Fruit fly (Drosophila melanogaster) whole organism, embryonic: Measurements from ENCODE around the gene papi.
A peak's percentile ranks its signal among the peaks of the same experiment; 100 is the strongest.

Experiments
- CG10267 ChIP-seq: fragments of 200-800 bp; sonication (Bioruptor generic); optimal IDR thresholded peaks from 2 replicates; lab custom pipeline; 2018; ENCODE audit warnings: missing biosample characterization, mild to moderate bottlenecking, missing genetic modification characterization, moderate library complexity
- CG11085 ChIP-seq: fragments of 200-800 bp; sonication (Bioruptor generic); IDR thresholded peaks from 2 replicates; pipeline ENCODE4 v1.3.6; 2022; ENCODE audit warnings: missing biosample characterization, missing genetic modification characterization
- CG12071 ChIP-seq: fragments of 200-800 bp; sonication (Bioruptor generic); optimal IDR thresholded peaks from 3 replicates; lab custom pipeline; 2018; ENCODE audit warnings: missing biosample characterization, mild to moderate bottlenecking, missing genetic modification characterization
- CG12391 ChIP-seq: fragments of 200-800 bp; sonication (Bioruptor generic); optimal IDR thresholded peaks from 3 replicates; lab custom pipeline; 2018; ENCODE audit warnings: missing biosample characterization, mild to moderate bottlenecking, missing genetic modification characterization, moderate library complexity
- CG13894 ChIP-seq: fragments of 200-800 bp; sonication (Bioruptor generic); optimal IDR thresholded peaks from 3 replicates; lab custom pipeline; 2018; ENCODE audit warnings: missing biosample characterization, mild to moderate bottlenecking, missing genetic modification characterization, moderate library complexity
- CG14710 ChIP-seq: fragments of 200-800 bp; sonication (Bioruptor generic); optimal IDR thresholded peaks from 3 replicates; lab custom pipeline; 2019; ENCODE audit warnings: missing biosample characterization, mild to moderate bottlenecking, missing genetic modification characterization, moderate library complexity
- CG15696 ChIP-seq: fragments of 200-800 bp; sonication (Bioruptor generic); optimal IDR thresholded peaks from 2 replicates; lab custom pipeline; 2019; ENCODE audit warnings: missing biosample characterization, mild to moderate bottlenecking, missing genetic modification characterization, moderate library complexity
- CG16863 ChIP-seq: fragments of 200-800 bp; sonication (Bioruptor generic); optimal IDR thresholded peaks from 3 replicates; lab custom pipeline; 2016; ENCODE audit warnings: missing biosample characterization, missing genetic modification characterization
- CG17186 ChIP-seq: fragments of 200-800 bp; sonication (Bioruptor generic); optimal IDR thresholded peaks from 3 replicates; lab custom pipeline; 2017; ENCODE audit warnings: missing biosample characterization, missing genetic modification reagents, missing genetic modification characterization
- CG17328 ChIP-seq: fragments of 200-800 bp; sonication (Bioruptor generic); IDR thresholded peaks from 2 replicates; pipeline ENCODE4 v1.3.6; 2022; ENCODE audit warnings: missing biosample characterization, missing genetic modification characterization
- CG18599 ChIP-seq: fragments of 200-800 bp; sonication (Bioruptor generic); optimal IDR thresholded peaks from 3 replicates; lab custom pipeline; 2017; ENCODE audit warnings: missing biosample characterization, missing genetic modification characterization, mild to moderate bottlenecking, moderate library complexity, missing genetic modification reagents
- CG18619 ChIP-seq: fragments of 200-800 bp; sonication (Bioruptor generic); optimal IDR thresholded peaks from 3 replicates; lab custom pipeline; 2017; ENCODE audit warnings: missing biosample characterization, mild to moderate bottlenecking, missing genetic modification characterization
- CG18764 ChIP-seq: fragments of 200-800 bp; sonication (Bioruptor generic); optimal IDR thresholded peaks from 3 replicates; lab custom pipeline; 2016; ENCODE audit warnings: missing biosample characterization, missing genetic modification characterization
- CG2199 ChIP-seq: fragments of 200-800 bp; sonication (Bioruptor generic); IDR thresholded peaks from 3 replicates; pipeline ENCODE4 v1.3.6; 2022; ENCODE audit warnings: missing biosample characterization, missing genetic modification characterization
- CG2678 ChIP-seq: fragments of 200-800 bp; sonication (Bioruptor generic); optimal IDR thresholded peaks from 3 replicates; lab custom pipeline; 2019; ENCODE audit warnings: missing biosample characterization, mild to moderate bottlenecking, missing genetic modification characterization, moderate library complexity
- CG3407 ChIP-seq: fragments of 200-800 bp; sonication (Bioruptor generic); optimal IDR thresholded peaks from 2 replicates; lab custom pipeline; 2018; ENCODE audit warnings: missing biosample characterization, mild to moderate bottlenecking, missing genetic modification characterization
- CG34422 ChIP-seq: fragments of 200-800 bp; sonication (Bioruptor generic); IDR thresholded peaks from 3 replicates; pipeline ENCODE4 v1.3.6; 2022; ENCODE audit warnings: missing biosample characterization, missing genetic modification characterization
- CG42726 ChIP-seq: fragments of 200-800 bp; sonication (Bioruptor generic); IDR thresholded peaks from 2 replicates; pipeline ENCODE4 v1.3.6; 2022; ENCODE audit warnings: missing biosample characterization, missing genetic modification characterization; ENCODE audit not compliant: partially characterized antibody
- CG4328 ChIP-seq: fragments of 200-800 bp; sonication (Bioruptor generic); optimal IDR thresholded peaks from 3 replicates; lab custom pipeline; 2017; ENCODE audit warnings: missing biosample characterization, missing genetic modification reagents, missing genetic modification characterization
- CG5180 ChIP-seq: fragments of 200-800 bp; sonication (Bioruptor generic); optimal IDR thresholded peaks from 3 replicates; lab custom pipeline; 2017; ENCODE audit warnings: missing biosample characterization, missing genetic modification characterization, mild to moderate bottlenecking, moderate library complexity, missing genetic modification reagents
- CG6254 ChIP-seq: fragments of 200-800 bp; sonication (Bioruptor generic); optimal IDR thresholded peaks from 3 replicates; lab custom pipeline; 2017; ENCODE audit warnings: mild to moderate bottlenecking, missing biosample characterization, missing genetic modification reagents, missing genetic modification characterization
- CG6765 ChIP-seq: fragments of 200-800 bp; sonication (Bioruptor generic); optimal IDR thresholded peaks from 3 replicates; lab custom pipeline; 2017; ENCODE audit warnings: missing biosample characterization, mild to moderate bottlenecking, missing genetic modification characterization
- CG8944 ChIP-seq: fragments of 200-800 bp; sonication (Bioruptor generic); optimal IDR thresholded peaks from 3 replicates; lab custom pipeline; 2016; ENCODE audit warnings: missing biosample characterization, missing genetic modification characterization
- D ChIP-seq, 2 experiments: fragments of 200-800 bp in 1 of 2; fragments of >200 bp in 1 of 2; sonication (Bioruptor generic) in 1 of 2; optimal IDR thresholded peaks; 2 replicates in 1 of 2; 3 replicates in 1 of 2; lab custom pipeline; 2017; ENCODE audit warnings: mild to moderate bottlenecking in 1 of 2, missing biosample characterization in 1 of 2, missing genetic modification characterization in 1 of 2, missing genetic modification reagents in 1 of 2
- HLHmδ ChIP-seq: fragments of 200-800 bp; sonication (Bioruptor generic); optimal IDR thresholded peaks from 2 replicates; lab custom pipeline; 2018; ENCODE audit warnings: missing biosample characterization, mild to moderate bottlenecking, missing genetic modification characterization, moderate library complexity
- HmgD ChIP-seq: fragments of 200-800 bp; sonication (Bioruptor generic); optimal IDR thresholded peaks from 3 replicates; lab custom pipeline; 2016; ENCODE audit warnings: missing biosample characterization, missing genetic modification characterization
- HmgZ ChIP-seq: fragments of 200-800 bp; sonication (Bioruptor generic); optimal IDR thresholded peaks from 2 replicates; lab custom pipeline; 2018; ENCODE audit warnings: missing biosample characterization, mild to moderate bottlenecking, missing genetic modification characterization
- Hmr ChIP-seq: fragments of 200-800 bp; sonication (Bioruptor generic); optimal IDR thresholded peaks from 3 replicates; lab custom pipeline; 2017; ENCODE audit warnings: mild to moderate bottlenecking, missing biosample characterization, missing genetic modification reagents, missing genetic modification characterization
- Jarid2 ChIP-seq: fragments of 200-800 bp; sonication (Bioruptor generic); optimal IDR thresholded peaks from 3 replicates; lab custom pipeline; 2017; ENCODE audit warnings: mild to moderate bottlenecking, missing biosample characterization, missing genetic modification reagents, missing genetic modification characterization
- Med ChIP-seq: fragments of 200-800 bp; sonication (Bioruptor generic); peaks from one replicate; lab custom pipeline; 2016; ENCODE audit warnings: missing biosample characterization, missing genetic modification characterization, mild to moderate bottlenecking, inconsistent platforms, moderate library complexity
- Oaz ChIP-seq: fragments of 200-800 bp; sonication (Bioruptor generic); IDR thresholded peaks from 2 replicates; pipeline ENCODE4 v1.3.6; 2022; ENCODE audit warnings: missing biosample characterization, missing genetic modification characterization
- ci ChIP-seq: fragments of 200-800 bp; sonication (Bioruptor generic); IDR thresholded peaks from 3 replicates; pipeline ENCODE4 v1.3.6; 2022; ENCODE audit warnings: missing biosample characterization, missing genetic modification characterization
- crc ChIP-seq: fragments of 200-800 bp; sonication (Bioruptor generic); optimal IDR thresholded peaks from 2 replicates; lab custom pipeline; 2016; ENCODE audit warnings: missing biosample characterization, missing genetic modification characterization
- croc ChIP-seq: fragments of 200-800 bp; sonication (Bioruptor generic); conservative IDR thresholded peaks from 3 replicates; pipeline ENCODE4 v1.3.6; 2022; ENCODE audit warnings: missing biosample characterization, missing genetic modification characterization
- dmrt11E ChIP-seq: fragments of 200-800 bp; sonication (Bioruptor generic); optimal IDR thresholded peaks from 3 replicates; lab custom pipeline; 2018; ENCODE audit warnings: missing biosample characterization, mild to moderate bottlenecking, missing genetic modification characterization, moderate library complexity
- eyg ChIP-seq: fragments of 200-800 bp; sonication (Bioruptor generic); optimal IDR thresholded peaks from 3 replicates; lab custom pipeline; 2016; ENCODE audit warnings: missing biosample characterization, missing genetic modification characterization
- jumu ChIP-seq: fragments of 200-800 bp; sonication (Bioruptor generic); optimal IDR thresholded peaks from 3 replicates; lab custom pipeline; 2016; ENCODE audit warnings: missing biosample characterization, missing genetic modification characterization
- lab ChIP-seq: fragments of 200-800 bp; sonication (Bioruptor generic); optimal IDR thresholded peaks from 3 replicates; lab custom pipeline; 2017; ENCODE audit warnings: missing biosample characterization, missing genetic modification characterization, mild to moderate bottlenecking, moderate library complexity, missing genetic modification reagents
- mirr ChIP-seq: fragments of 200-800 bp; sonication (Bioruptor generic); optimal IDR thresholded peaks from 3 replicates; lab custom pipeline; 2018; ENCODE audit warnings: missing biosample characterization, mild to moderate bottlenecking, missing genetic modification characterization
- oc ChIP-seq: fragments of 200-800 bp; sonication (Bioruptor generic); optimal IDR thresholded peaks from 2 replicates; lab custom pipeline; 2018; ENCODE audit warnings: missing biosample characterization, mild to moderate bottlenecking, missing genetic modification characterization, moderate library complexity
- odd ChIP-seq: fragments of 200-800 bp; sonication (Bioruptor generic); optimal IDR thresholded peaks from 2 replicates; lab custom pipeline; 2017; ENCODE audit warnings: missing biosample characterization, mild to moderate bottlenecking, missing genetic modification characterization
- p53 ChIP-seq: fragments of 200-800 bp; sonication (Bioruptor generic); optimal IDR thresholded peaks from 2 replicates; lab custom pipeline; 2016; ENCODE audit warnings: missing biosample characterization, missing genetic modification characterization
- peb ChIP-seq: fragments of 200-800 bp; sonication (Bioruptor generic); IDR thresholded peaks from 2 replicates; pipeline ENCODE4 v1.3.6; 2022; ENCODE audit warnings: missing biosample characterization, missing genetic modification characterization
- psq ChIP-seq: fragments of 200-800 bp; sonication (Bioruptor generic); optimal IDR thresholded peaks from 2 replicates; lab custom pipeline; 2017; ENCODE audit warnings: missing biosample characterization, missing genetic modification characterization
- sr ChIP-seq: fragments of 200-800 bp; sonication (Bioruptor generic); IDR thresholded peaks from 3 replicates; pipeline ENCODE4 v1.3.6; 2022; ENCODE audit warnings: missing biosample characterization, missing genetic modification characterization
- tll ChIP-seq, 2 experiments: fragments of 200-800 bp in 1 of 2; fragments of >200 bp in 1 of 2; sonication (Bioruptor generic) in 1 of 2; optimal IDR thresholded peaks; 2 replicates each; lab custom pipeline; 2017 to 2019; ENCODE audit warnings: missing biosample characterization in 2 of 2, missing genetic modification characterization in 2 of 2, mild to moderate bottlenecking in 1 of 2, moderate library complexity in 1 of 2
- vvl ChIP-seq: fragments of 200-800 bp; sonication (Bioruptor generic); IDR thresholded peaks from 2 replicates; pipeline ENCODE4 v1.3.6; 2022; ENCODE audit warnings: missing biosample characterization, missing genetic modification characterization

papi gene

dm6 chr2L:2177969-2178809, 42.4 kb upstream of the papi start, which contains the start of gene aop (continued):
- TF ChIP-seq jumu (GFP tag; lab: Kevin White, UChicago) = no peak
- peak; percentile 61; the same call in 1 of the 2 replicates for TF ChIP-seq CG42726 (GFP tag; lab: Robert Waterston, UW)
- TF ChIP-seq HmgD (GFP tag; lab: Kevin White, UChicago) = no peak
- TF ChIP-seq CG13894 (tag; lab: Kevin White, UChicago) = peak; percentile 57
- TF ChIP-seq p53 (GFP tag; lab: Kevin White, UChicago) = peak; percentile 98
- TF ChIP-seq psq = peak; percentile 71
- peak; percentile 10 for TF ChIP-seq CG8944 (GFP tag; lab: Kevin White, UChicago)
- TF ChIP-seq CG15696 (tag; lab: Kevin White, UChicago) = peak; percentile 18
- peak; percentile 19 for TF ChIP-seq CG2678
- peak in 1 of 2 experiments; percentile 77 for TF ChIP-seq tll (GFP tag; optimal IDR thresholded peaks at IDR 0.05; lab: Kevin White, UChicago)
- no peak for TF ChIP-seq CG11085
- TF ChIP-seq peb = no peak
- no peak for TF ChIP-seq crc (GFP tag; lab: Kevin White, UChicago)
- TF ChIP-seq HmgZ (tag; lab: Kevin White, UChicago) = peak; percentile 52
- peak; percentile 31 for TF ChIP-seq eyg (GFP tag; lab: Kevin White, UChicago)
- peak; percentile 53 for TF ChIP-seq odd (GFP tag; lab: Kevin White, UChicago)
- peak; percentile 21 for TF ChIP-seq oc
- peak; percentile 56 for TF ChIP-seq CG12071
- no peak for TF ChIP-seq CG18599 (GFP tag; lab: Kevin White, UChicago)
- peak; percentile 56 for TF ChIP-seq CG17328 (GFP tag; lab: Robert Waterston, UW)
- peak; percentile 5 for TF ChIP-seq Hmr (GFP tag; lab: Kevin White, UChicago)
- peak; percentile 90 for TF ChIP-seq Med
- peak; percentile 58; the same call in 1 of the 3 replicates for TF ChIP-seq CG34422 (GFP tag; lab: Robert Waterston, UW)
- TF ChIP-seq mirr (GFP tag; lab: Kevin White, UChicago) = peak; percentile 59
- peak; percentile 95 for TF ChIP-seq CG5180 (GFP tag; lab: Kevin White, UChicago)
- peak; percentile 21 for TF ChIP-seq CG4328 (GFP tag; lab: Kevin White, UChicago)
- peak; percentile 18 for TF ChIP-seq CG10267 (tag; lab: Kevin White, UChicago)
- peak; percentile 22 for TF ChIP-seq CG12391 (tag; lab: Kevin White, UChicago)
- TF ChIP-seq CG16863 = peak; percentile 16
- TF ChIP-seq dmrt11E (tag; lab: Kevin White, UChicago) = peak; percentile 8
- no peak for TF ChIP-seq CG2199 (GFP tag; lab: Robert Waterston, UW)
- TF ChIP-seq CG14710 = peak; percentile 15
- no peak for TF ChIP-seq croc (GFP tag; lab: Robert Waterston, UW)
- peak; percentile 48; the same call in 1 of the 2 replicates for TF ChIP-seq vvl (GFP tag; lab: Robert Waterston, UW)
- TF ChIP-seq CG17186 (GFP tag; lab: Kevin White, UChicago) = peak; percentile 8
- TF ChIP-seq CG3407 (GFP tag; lab: Kevin White, UChicago) = peak; percentile 5
- TF ChIP-seq HLHmδ (GFP tag; lab: Kevin White, UChicago) = peak; percentile 61
- TF ChIP-seq D (optimal IDR thresholded peaks at IDR 0.05; lab: Kevin White, UChicago) = no peak
- peak; percentile 3 for TF ChIP-seq D (GFP tag; optimal IDR thresholded peaks at IDR 0.05; lab: Kevin White, UChicago)
- TF ChIP-seq Oaz (GFP tag; lab: Robert Waterston, UW) = no peak
- TF ChIP-seq CG18619 (GFP tag; lab: Kevin White, UChicago) = peak; percentile 20
- peak; percentile 98 for TF ChIP-seq Jarid2 (GFP tag; lab: Kevin White, UChicago)
- peak; percentile 24 for TF ChIP-seq CG18764 (GFP tag; lab: Kevin White, UChicago)
- peak; percentile 73; the same call in 2 of the 3 replicates for TF ChIP-seq sr (GFP tag; lab: Robert Waterston, UW)
- peak; percentile 52 for TF ChIP-seq lab (GFP tag; lab: Kevin White, UChicago)
- TF ChIP-seq ci (GFP tag; lab: Robert Waterston, UW) = peak; percentile 75; the same call in 2 of the 3 replicates
- TF ChIP-seq CG6765 (GFP tag; lab: Kevin White, UChicago) = peak; percentile 30
- TF ChIP-seq CG6254 = peak; percentile 34
